Fruit fly (Drosophila melanogaster) whole organism, embryonic: ENCODE results near the gene twr.
A peak's percentile ranks its signal among the peaks of the same experiment; 100 is the strongest.

Source experiments
- Asciz ChIP-seq: fragments of 200-800 bp; sonication (Bioruptor generic); optimal IDR thresholded peaks from 2 replicates; lab custom pipeline; 2017; ENCODE audit warnings: missing biosample characterization, mild to moderate bottlenecking, missing genetic modification characterization, missing genetic modification reagents
- CG10209 ChIP-seq: fragments of 200-800 bp; sonication (Bioruptor generic); optimal IDR thresholded peaks from 3 replicates; lab custom pipeline; 2017; ENCODE audit warnings: missing biosample characterization, mild to moderate bottlenecking, missing genetic modification characterization, missing genetic modification reagents
- CG10431 ChIP-seq: fragments of 200-800 bp; sonication (Bioruptor generic); optimal IDR thresholded peaks from 3 replicates; lab custom pipeline; 2018; ENCODE audit warnings: missing biosample characterization, mild to moderate bottlenecking, missing genetic modification characterization
- CG13894 ChIP-seq: fragments of 200-800 bp; sonication (Bioruptor generic); optimal IDR thresholded peaks from 3 replicates; lab custom pipeline; 2018; ENCODE audit warnings: missing biosample characterization, mild to moderate bottlenecking, missing genetic modification characterization, moderate library complexity
- CG15479 ChIP-seq: fragments of 200-800 bp; sonication (Bioruptor generic); optimal IDR thresholded peaks from 3 replicates; lab custom pipeline; 2019; ENCODE audit warnings: missing biosample characterization, mild to moderate bottlenecking, missing genetic modification characterization, moderate library complexity
- CG15696 ChIP-seq: fragments of 200-800 bp; sonication (Bioruptor generic); optimal IDR thresholded peaks from 2 replicates; lab custom pipeline; 2019; ENCODE audit warnings: missing biosample characterization, mild to moderate bottlenecking, missing genetic modification characterization, moderate library complexity
- CG18619 ChIP-seq: fragments of 200-800 bp; sonication (Bioruptor generic); optimal IDR thresholded peaks from 3 replicates; lab custom pipeline; 2017; ENCODE audit warnings: missing biosample characterization, mild to moderate bottlenecking, missing genetic modification characterization
- CG2129 ChIP-seq: fragments of 200-800 bp; sonication (Bioruptor generic); IDR thresholded peaks from 2 replicates; pipeline ENCODE4 v1.3.6; 2022; ENCODE audit warnings: missing biosample characterization, missing genetic modification characterization; ENCODE audit not compliant: partially characterized antibody
- CG2199 ChIP-seq: fragments of 200-800 bp; sonication (Bioruptor generic); IDR thresholded peaks from 3 replicates; pipeline ENCODE4 v1.3.6; 2022; ENCODE audit warnings: missing biosample characterization, missing genetic modification characterization
- CG30403 ChIP-seq: fragments of 200-800 bp; sonication (Bioruptor generic); optimal IDR thresholded peaks from 3 replicates; lab custom pipeline; 2016; ENCODE audit warnings: missing biosample characterization, missing genetic modification characterization
- CG31441 ChIP-seq: fragments of 200-800 bp; sonication (Bioruptor generic); IDR thresholded peaks from 2 replicates; pipeline ENCODE4 v1.3.6; 2022; ENCODE audit warnings: missing biosample characterization, missing genetic modification characterization
- CG34224 ChIP-seq: fragments of 200-800 bp; sonication (Bioruptor generic); IDR thresholded peaks from 3 replicates; pipeline ENCODE4 v1.3.6; 2022; ENCODE audit warnings: missing biosample characterization, missing genetic modification characterization; ENCODE audit not compliant: partially characterized antibody
- CG42726 ChIP-seq: fragments of 200-800 bp; sonication (Bioruptor generic); IDR thresholded peaks from 2 replicates; pipeline ENCODE4 v1.3.6; 2022; ENCODE audit warnings: missing biosample characterization, missing genetic modification characterization; ENCODE audit not compliant: partially characterized antibody
- CG5953 ChIP-seq: fragments of 200-800 bp; sonication (Bioruptor generic); IDR thresholded peaks from 2 replicates; pipeline ENCODE4 v1.3.6; 2022; ENCODE audit warnings: missing biosample characterization, missing genetic modification characterization
- CG6689 ChIP-seq: fragments of 200-800 bp; sonication (Bioruptor generic); IDR thresholded peaks from 2 replicates; pipeline ENCODE4 v1.3.6; 2022; ENCODE audit warnings: missing biosample characterization, missing genetic modification characterization
- CG8290 ChIP-seq, 3 experiments: fragments of 200-800 bp; sonication (Bioruptor generic); optimal IDR thresholded peaks; 2 replicates each; lab custom pipeline; 2016 to 2019; ENCODE audit warnings: missing biosample characterization in 3 of 3, missing genetic modification characterization in 3 of 3, mild to moderate bottlenecking in 2 of 3, moderate library complexity in 1 of 3
- CG9609 ChIP-seq: fragments of 200-800 bp; sonication (Bioruptor generic); optimal IDR thresholded peaks from 3 replicates; lab custom pipeline; 2016; ENCODE audit warnings: missing biosample characterization, missing genetic modification characterization
- D ChIP-seq, 2 experiments: fragments of 200-800 bp in 1 of 2; fragments of >200 bp in 1 of 2; sonication (Bioruptor generic) in 1 of 2; optimal IDR thresholded peaks; 2 replicates in 1 of 2; 3 replicates in 1 of 2; lab custom pipeline; 2017; ENCODE audit warnings: mild to moderate bottlenecking in 1 of 2, missing biosample characterization in 1 of 2, missing genetic modification characterization in 1 of 2, missing genetic modification reagents in 1 of 2
- Dek ChIP-seq: fragments of 200-800 bp; sonication (Bioruptor generic); optimal IDR thresholded peaks from 3 replicates; lab custom pipeline; 2019; ENCODE audit warnings: missing biosample characterization, mild to moderate bottlenecking, missing genetic modification characterization, moderate library complexity
- Ets65A ChIP-seq: fragments of 200-800 bp; sonication (Bioruptor generic); peaks from one replicate; lab custom pipeline; 2016; ENCODE audit warnings: missing biosample characterization, missing genetic modification characterization
- HmgZ ChIP-seq: fragments of 200-800 bp; sonication (Bioruptor generic); optimal IDR thresholded peaks from 2 replicates; lab custom pipeline; 2018; ENCODE audit warnings: missing biosample characterization, mild to moderate bottlenecking, missing genetic modification characterization
- Hr51 ChIP-seq, 2 experiments: fragments of 200-800 bp; sonication (Bioruptor generic); optimal IDR thresholded peaks; 2 replicates in 1 of 2; 3 replicates in 1 of 2; lab custom pipeline; 2016 to 2018; ENCODE audit warnings: missing biosample characterization in 2 of 2, missing genetic modification characterization in 2 of 2, mild to moderate bottlenecking in 1 of 2, moderate library complexity in 1 of 2
- MTF-1 ChIP-seq: fragments of 200-800 bp; sonication (Bioruptor generic); optimal IDR thresholded peaks from 2 replicates; lab custom pipeline; 2018; ENCODE audit warnings: missing biosample characterization, mild to moderate bottlenecking, missing genetic modification characterization, borderline replicate concordance
- Meics ChIP-seq: fragments of 200-800 bp; sonication (Bioruptor generic); optimal IDR thresholded peaks from 2 replicates; lab custom pipeline; 2017; ENCODE audit warnings: missing biosample characterization, mild to moderate bottlenecking, missing genetic modification characterization
- Oli ChIP-seq: fragments of 200-800 bp; sonication (Bioruptor generic); optimal IDR thresholded peaks from 2 replicates; lab custom pipeline; 2018; ENCODE audit warnings: missing biosample characterization, mild to moderate bottlenecking, missing genetic modification characterization, moderate library complexity
- Sox100B ChIP-seq: fragments of 200-800 bp; sonication (Bioruptor generic); optimal IDR thresholded peaks from 3 replicates; lab custom pipeline; 2018; ENCODE audit warnings: missing biosample characterization, mild to moderate bottlenecking, missing genetic modification characterization
- Usf ChIP-seq: fragments of 200-800 bp; sonication (Bioruptor generic); optimal IDR thresholded peaks from 2 replicates; lab custom pipeline; 2017; ENCODE audit warnings: missing genotype, missing biosample characterization, missing genetic modification characterization
- ac ChIP-seq: fragments of 200-800 bp; sonication (Bioruptor generic); optimal IDR thresholded peaks from 3 replicates; lab custom pipeline; 2017; ENCODE audit warnings: missing biosample characterization, mild to moderate bottlenecking, missing genetic modification characterization
- bab2 ChIP-seq: fragments of 200-800 bp; sonication (Bioruptor generic); optimal IDR thresholded peaks from 2 replicates; lab custom pipeline; 2016; ENCODE audit warnings: missing biosample characterization, missing genetic modification characterization
- bcd ChIP-seq: fragments of 200-800 bp; sonication (Bioruptor generic); optimal IDR thresholded peaks from 2 replicates; lab custom pipeline; 2017; ENCODE audit warnings: missing biosample characterization, mild to moderate bottlenecking, missing genetic modification characterization
- bsh ChIP-seq, 2 experiments: fragments of 200-800 bp; sonication (Bioruptor generic); optimal IDR thresholded peaks; 2 replicates each; lab custom pipeline; 2017 to 2018; ENCODE audit warnings: mild to moderate bottlenecking in 2 of 2, missing biosample characterization in 2 of 2, missing genetic modification characterization in 2 of 2, moderate library complexity in 1 of 2
- chif ChIP-seq, 2 experiments: fragments of 200-800 bp; sonication (Bioruptor generic); optimal IDR thresholded peaks; 3 replicates each; lab custom pipeline; 2016; ENCODE audit warnings: missing biosample characterization in 2 of 2, missing genetic modification characterization in 2 of 2
- cwo ChIP-seq: fragments of 200-800 bp; sonication (Bioruptor generic); optimal IDR thresholded peaks from 3 replicates; lab custom pipeline; 2017; ENCODE audit warnings: missing biosample characterization, missing genetic modification characterization, mild to moderate bottlenecking, moderate library complexity, missing genetic modification reagents
- dmrt11E ChIP-seq: fragments of 200-800 bp; sonication (Bioruptor generic); optimal IDR thresholded peaks from 3 replicates; lab custom pipeline; 2018; ENCODE audit warnings: missing biosample characterization, mild to moderate bottlenecking, missing genetic modification characterization, moderate library complexity
- fd64A ChIP-seq: fragments of 200-800 bp; sonication (Bioruptor generic); optimal IDR thresholded peaks from 3 replicates; lab custom pipeline; 2018; ENCODE audit warnings: missing biosample characterization, mild to moderate bottlenecking, missing genetic modification characterization
- grau ChIP-seq: fragments of 200-800 bp; optimal IDR thresholded peaks from 3 replicates; lab custom pipeline; 2019; ENCODE audit warnings: missing biosample characterization, mild to moderate bottlenecking, missing genetic modification characterization, moderate library complexity
- gsb-n ChIP-seq: fragments of 200-800 bp; sonication (Bioruptor generic); optimal IDR thresholded peaks from 3 replicates; lab custom pipeline; 2018; ENCODE audit warnings: missing biosample characterization, mild to moderate bottlenecking, missing genetic modification characterization
- kni ChIP-seq: fragments of 200-800 bp; sonication (Bioruptor generic); optimal IDR thresholded peaks from 3 replicates; lab custom pipeline; 2017; ENCODE audit warnings: mild to moderate bottlenecking, missing biosample characterization, missing genetic modification reagents, missing genetic modification characterization
- lmd ChIP-seq: fragments of 200-800 bp; sonication (Bioruptor generic); IDR thresholded peaks from 2 replicates; pipeline ENCODE4 v1.3.6; 2022; ENCODE audit warnings: missing biosample characterization, missing genetic modification characterization
- maf-S ChIP-seq: fragments of 200-800 bp; sonication (Bioruptor generic); optimal IDR thresholded peaks from 2 replicates; lab custom pipeline; 2016; ENCODE audit warnings: missing biosample characterization, missing genetic modification characterization
- nmo ChIP-seq: fragments of 200-800 bp; sonication (Bioruptor generic); optimal IDR thresholded peaks from 2 replicates; lab custom pipeline; 2018; ENCODE audit warnings: missing biosample characterization, mild to moderate bottlenecking, missing genetic modification characterization, moderate library complexity
- scrt ChIP-seq: fragments of 200-800 bp; sonication (Bioruptor generic); optimal IDR thresholded peaks from 2 replicates; lab custom pipeline; 2018; ENCODE audit warnings: missing biosample characterization, mild to moderate bottlenecking, missing genetic modification characterization, moderate library complexity
- sim ChIP-seq: fragments of 200-800 bp; sonication (Bioruptor generic); IDR thresholded peaks from 2 replicates; pipeline ENCODE4 v1.3.6; 2022; ENCODE audit warnings: missing biosample characterization, missing genetic modification characterization
- zfh1 ChIP-seq: fragments of 200-800 bp; sonication (Bioruptor generic); IDR thresholded peaks from 3 replicates; pipeline ENCODE4 v1.3.6; 2022; ENCODE audit warnings: missing biosample characterization, missing genetic modification characterization
- zfh2 ChIP-seq: fragments of 200-800 bp; sonication (Bioruptor generic); optimal IDR thresholded peaks from 2 replicates; lab custom pipeline; 2016; ENCODE audit warnings: missing biosample characterization, missing genetic modification characterization

twr gene

dm6 chr3R:6664371-6665116 lies 6.9 kb downstream of the twr start (continued):
- no peak for TF ChIP-seq CG30403
- peak; percentile 70 for TF ChIP-seq ac
- TF ChIP-seq MTF-1 (GFP tag; lab: Kevin White, UChicago): peak; percentile 6
- TF ChIP-seq nmo (GFP tag; lab: Kevin White, UChicago): peak; percentile 51
- TF ChIP-seq CG8290 (GFP tag; optimal IDR thresholded peaks at IDR 0.05; lab: Kevin White, UChicago): no peak
- TF ChIP-seq CG8290 (tag; optimal IDR thresholded peaks at IDR 0.05; lab: Kevin White, UChicago): peak in 1 of 2 experiments; percentile 14
- TF ChIP-seq Sox100B (GFP tag; lab: Kevin White, UChicago): peak; percentile 27
- TF ChIP-seq Meics (GFP tag; lab: Kevin White, UChicago): no peak
- TF ChIP-seq Usf (GFP tag; lab: Kevin White, UChicago): no peak
- peak; percentile 37 for TF ChIP-seq Oli (tag; lab: Kevin White, UChicago)
- peak; percentile 77 for TF ChIP-seq CG31441 (GFP tag; lab: Robert Waterston, UW)
- no peak for TF ChIP-seq zfh2

- TF ChIP-seq Hr51 (GFP tag; optimal IDR thresholded peaks at IDR 0.05; lab: Kevin White, UChicago) (no peak), zfh1 (peak; percentile 66), maf-S (GFP tag; lab: Kevin White, UChicago) (no peak), Ets65A (GFP tag; lab: Kevin White, UChicago) (peak; percentile 42), CG2199 (GFP tag; lab: Robert Waterston, UW) (0 out of 3 replicates have a peak, but pooled peaks have one; percentile 51), scrt (no peak), CG10431 (GFP tag; lab: Kevin White, UChicago) (peak; percentile 26), bab2 (GFP tag; lab: Kevin White, UChicago) (no peak), bsh (GFP tag; optimal IDR thresholded peaks at IDR 0.05; lab: Kevin White, UChicago) (peak in 1 of 2 experiments; percentile 57), CG15479 (GFP tag; lab: Kevin White, UChicago) (peak; percentile 21), sim (GFP tag; lab: Robert Waterston, UW) (peak; percentile 42; the same call in 1 of the 2 replicates), CG42726 (GFP tag; lab: Robert Waterston, UW) (no peak), CG15696 (tag; lab: Kevin White, UChicago) (peak; percentile 71), Dek (no peak), CG18619 (peak; percentile 27), fd64A (GFP tag; lab: Kevin White, UChicago) (peak; percentile 61), kni (GFP tag; lab: Kevin White, UChicago) (peak; percentile 74), bcd (peak; percentile 42), CG10209 (GFP tag; lab: Kevin White, UChicago) (peak; percentile 45), D (optimal IDR thresholded peaks at IDR 0.05; lab: Kevin White, UChicago) (no peak), D (GFP tag; optimal IDR thresholded peaks at IDR 0.05; lab: Kevin White, UChicago) (peak; percentile 21), gsb-n (tag; lab: Kevin White, UChicago) (peak; percentile 43), CG6689 (GFP tag; lab: Robert Waterston, UW) (no peak), lmd (no peak), cwo (GFP tag; lab: Kevin White, UChicago) (no peak), CG9609 (GFP tag; lab: Kevin White, UChicago) (no peak), CG13894 (tag; lab: Kevin White, UChicago) (no peak), CG34224 (GFP tag; lab: Robert Waterston, UW) (no peak), chif (GFP tag; optimal IDR thresholded peaks at IDR 0.05; lab: Kevin White, UChicago) (no peak), CG2129 (no peak), grau (tag; lab: Kevin White, UChicago) (peak; percentile 41), dmrt11E (peak; percentile 46), Asciz (GFP tag; lab: Kevin White, UChicago) (peak; percentile 22), CG5953 (GFP tag; lab: Robert Waterston, UW) (0 out of 2 replicates have a peak, but pooled peaks have one; percentile 34), HmgZ (tag; lab: Kevin White, UChicago) (no peak)
Measured at dm6 chr3R:6665117-6665654, 7.5 kb downstream of the twr start.
